Fruit fly (Drosophila melanogaster) whole organism, embryonic: ENCODE data around the gene LysRS.

Source experiments
- Adf1 ChIP-seq: fragments of 200-800 bp; sonication (Bioruptor generic); IDR thresholded peaks from 2 replicates; pipeline ENCODE4 v1.3.6; 2022; ENCODE audit warnings: missing biosample characterization, missing genetic modification characterization
- Awh ChIP-seq: fragments of 200-800 bp; sonication (Bioruptor generic); IDR thresholded peaks from 2 replicates; pipeline ENCODE4, ENCODE4 v1.3.6; 2022; ENCODE audit warnings: missing biosample characterization, missing genetic modification characterization
- CG10321 ChIP-seq: fragments of 200-800 bp; sonication (Bioruptor generic); IDR thresholded peaks from 2 replicates; pipeline ENCODE4 v1.3.6; 2022; ENCODE audit warnings: missing biosample characterization, missing genetic modification characterization
- CG10654 ChIP-seq: fragments of 200-800 bp; sonication (Bioruptor generic); optimal IDR thresholded peaks from 2 replicates; lab custom pipeline; 2016; ENCODE audit warnings: missing biosample characterization, missing genetic modification characterization
- CG12104 ChIP-seq: fragments of 200-800 bp; sonication (Bioruptor generic); optimal IDR thresholded peaks from 3 replicates; lab custom pipeline; 2016; ENCODE audit warnings: missing biosample characterization, missing genetic modification characterization
- CG15073 ChIP-seq: fragments of 200-800 bp; sonication (Bioruptor generic); optimal IDR thresholded peaks from 2 replicates; lab custom pipeline; 2016; ENCODE audit warnings: missing biosample characterization, missing genetic modification characterization
- CG16863 ChIP-seq: fragments of 200-800 bp; sonication (Bioruptor generic); optimal IDR thresholded peaks from 3 replicates; lab custom pipeline; 2016; ENCODE audit warnings: missing biosample characterization, missing genetic modification characterization
- CG17361 ChIP-seq: fragments of 200-800 bp; sonication (Bioruptor generic); IDR thresholded peaks from 3 replicates; pipeline ENCODE4 v1.3.6; 2022; ENCODE audit warnings: missing biosample characterization, missing genetic modification characterization
- CG2129 ChIP-seq: fragments of 200-800 bp; sonication (Bioruptor generic); IDR thresholded peaks from 2 replicates; pipeline ENCODE4 v1.3.6; 2022; ENCODE audit warnings: missing biosample characterization, missing genetic modification characterization; ENCODE audit not compliant: partially characterized antibody
- CG30020 ChIP-seq: fragments of 200-800 bp; optimal IDR thresholded peaks from 2 replicates; lab custom pipeline; 2019; ENCODE audit warnings: missing biosample characterization, mild to moderate bottlenecking, missing genetic modification characterization, moderate library complexity
- CG31224 ChIP-seq: fragments of 200-800 bp; sonication (Bioruptor generic); IDR thresholded peaks from 2 replicates; pipeline ENCODE4 v1.3.6; 2022; ENCODE audit warnings: missing biosample characterization, missing genetic modification characterization
- CG33213 ChIP-seq: fragments of 200-800 bp; sonication (Bioruptor generic); optimal IDR thresholded peaks from 3 replicates; lab custom pipeline; 2016; ENCODE audit warnings: missing biosample characterization, missing genetic modification characterization
- CG33557 ChIP-seq: fragments of 200-800 bp; sonication (Bioruptor generic); optimal IDR thresholded peaks from 2 replicates; lab custom pipeline; 2019; ENCODE audit warnings: missing biosample characterization, mild to moderate bottlenecking, missing genetic modification characterization, moderate library complexity
- CG3838 ChIP-seq: fragments of 200-800 bp; sonication (Bioruptor generic); optimal IDR thresholded peaks from 3 replicates; lab custom pipeline; 2016; ENCODE audit warnings: missing biosample characterization, missing genetic modification characterization
- CG6791 ChIP-seq: fragments of 200-800 bp; sonication (Bioruptor generic); IDR thresholded peaks from 3 replicates; pipeline ENCODE4 v1.3.6; 2022; ENCODE audit warnings: missing biosample characterization, missing genetic modification characterization; ENCODE audit not compliant: partially characterized antibody
- CG8089 ChIP-seq: fragments of 200-800 bp; sonication (Bioruptor generic); optimal IDR thresholded peaks from 3 replicates; lab custom pipeline; 2016; ENCODE audit warnings: missing biosample characterization, missing genetic modification characterization
- CG9215 ChIP-seq: fragments of 200-800 bp; sonication (Bioruptor generic); IDR thresholded peaks from 2 replicates; pipeline ENCODE4 v1.3.6; 2022; ENCODE audit warnings: missing biosample characterization, missing genetic modification characterization
- D19B ChIP-seq: fragments of 200-800 bp; sonication (Bioruptor generic); optimal IDR thresholded peaks from 2 replicates; lab custom pipeline; 2017; ENCODE audit warnings: missing biosample characterization, mild to moderate bottlenecking, missing genetic modification characterization
- Elba2 ChIP-seq: fragments of 200-800 bp; sonication (Bioruptor generic); optimal IDR thresholded peaks from 3 replicates; lab custom pipeline; 2016; ENCODE audit warnings: missing biosample characterization, missing genetic modification characterization
- Ets97D ChIP-seq: fragments of 200-800 bp; sonication (Bioruptor generic); optimal IDR thresholded peaks from 3 replicates; lab custom pipeline; 2016; ENCODE audit warnings: missing biosample characterization, missing genetic modification characterization
- GATAe ChIP-seq: fragments of 200-800 bp; sonication (Bioruptor generic); conservative IDR thresholded peaks from 2 replicates; pipeline ENCODE4 v1.3.6; 2022; ENCODE audit warnings: missing biosample characterization, missing genetic modification characterization
- HLH54F ChIP-seq: fragments of 200-800 bp; sonication (Bioruptor generic); optimal IDR thresholded peaks from 3 replicates; lab custom pipeline; 2016; ENCODE audit warnings: missing biosample characterization, missing genetic modification characterization
- Mrtf ChIP-seq: fragments of 200-800 bp; sonication (Bioruptor generic); IDR thresholded peaks from 3 replicates; pipeline ENCODE4 v1.3.6; 2022; ENCODE audit warnings: missing biosample characterization, missing genetic modification characterization
- Pdp1 ChIP-seq, 2 experiments: fragments of 200-800 bp; sonication (Bioruptor generic); optimal IDR thresholded peaks; 3 replicates each; lab custom pipeline; 2016; ENCODE audit warnings: missing biosample characterization in 2 of 2, missing genetic modification characterization in 2 of 2, mild to moderate bottlenecking in 1 of 2, moderate library complexity in 1 of 2
- TFAM ChIP-seq: fragments of 200-800 bp; sonication (Bioruptor generic); optimal IDR thresholded peaks from 2 replicates; lab custom pipeline; 2017; ENCODE audit warnings: missing biosample characterization, missing genetic modification characterization, inconsistent platforms
- Taf1 ChIP-seq: fragments of 200-800 bp; sonication (Bioruptor generic); IDR thresholded peaks from 2 replicates; pipeline ENCODE4 v1.3.6; 2022; ENCODE audit warnings: missing biosample characterization, missing genetic modification characterization
- ac ChIP-seq: fragments of 200-800 bp; sonication (Bioruptor generic); optimal IDR thresholded peaks from 3 replicates; lab custom pipeline; 2017; ENCODE audit warnings: missing biosample characterization, mild to moderate bottlenecking, missing genetic modification characterization
- caup ChIP-seq: fragments of 200-800 bp; sonication (Bioruptor generic); optimal IDR thresholded peaks from 3 replicates; lab custom pipeline; 2017; ENCODE audit warnings: missing biosample characterization, mild to moderate bottlenecking, missing genetic modification characterization, moderate library complexity; ENCODE audit not compliant: severe bottlenecking
- corto ChIP-seq: fragments of 200-800 bp; sonication (Bioruptor generic); optimal IDR thresholded peaks from 2 replicates; lab custom pipeline; 2016; ENCODE audit warnings: missing biosample characterization, mild to moderate bottlenecking, missing genetic modification characterization, moderate library complexity
- dm ChIP-seq: fragments of 200-800 bp; sonication (Bioruptor generic); optimal IDR thresholded peaks from 3 replicates; lab custom pipeline; 2016; ENCODE audit warnings: missing biosample characterization, missing genetic modification characterization
- dysf ChIP-seq: fragments of 200-800 bp; sonication (Bioruptor generic); IDR thresholded peaks from 3 replicates; pipeline ENCODE4 v1.3.6; 2022; ENCODE audit warnings: missing biosample characterization, missing genetic modification characterization
- fd96Cb ChIP-seq: fragments of 200-800 bp; sonication (Bioruptor generic); optimal IDR thresholded peaks from 2 replicates; lab custom pipeline; 2018; ENCODE audit warnings: missing biosample characterization, mild to moderate bottlenecking, missing genetic modification characterization, moderate library complexity
- ftz-f1 ChIP-seq: fragments of 200-800 bp; sonication (Bioruptor generic); optimal IDR thresholded peaks from 2 replicates; lab custom pipeline; 2016; ENCODE audit warnings: missing biosample characterization, missing genetic modification characterization
- jing ChIP-seq: fragments of 200-800 bp; sonication (Bioruptor generic); optimal IDR thresholded peaks from 2 replicates; lab custom pipeline; 2018; ENCODE audit warnings: missing biosample characterization, mild to moderate bottlenecking, missing genetic modification characterization
- lilli ChIP-seq: fragments of 200-800 bp; sonication (Bioruptor generic); optimal IDR thresholded peaks from 3 replicates; lab custom pipeline; 2016; ENCODE audit warnings: missing biosample characterization, missing genetic modification characterization
- luna ChIP-seq: fragments of 200-800 bp; sonication (Bioruptor generic); optimal IDR thresholded peaks from 2 replicates; lab custom pipeline; 2016; ENCODE audit warnings: missing biosample characterization, missing genetic modification characterization
- nau ChIP-seq: fragments of 200-800 bp; sonication (Bioruptor generic); optimal IDR thresholded peaks from 3 replicates; lab custom pipeline; 2017; ENCODE audit warnings: missing biosample characterization, mild to moderate bottlenecking, missing genetic modification characterization, missing genetic modification reagents
- odd ChIP-seq: fragments of 200-800 bp; sonication (Bioruptor generic); optimal IDR thresholded peaks from 2 replicates; lab custom pipeline; 2017; ENCODE audit warnings: missing biosample characterization, mild to moderate bottlenecking, missing genetic modification characterization
- pum ChIP-seq: fragments of 200-800 bp; sonication (Bioruptor generic); optimal IDR thresholded peaks from 2 replicates; lab custom pipeline; 2016; ENCODE audit warnings: missing biosample characterization, missing genetic modification characterization
- sens-2 ChIP-seq: fragments of 200-800 bp; sonication (Bioruptor generic); IDR thresholded peaks from 2 replicates; pipeline ENCODE4 v1.3.6; 2022; ENCODE audit warnings: missing biosample characterization, missing genetic modification characterization
- sim ChIP-seq: fragments of 200-800 bp; sonication (Bioruptor generic); IDR thresholded peaks from 2 replicates; pipeline ENCODE4 v1.3.6; 2022; ENCODE audit warnings: missing biosample characterization, missing genetic modification characterization
- sisA ChIP-seq: fragments of 200-800 bp; sonication (Bioruptor generic); IDR thresholded peaks from 2 replicates; pipeline ENCODE4 v1.3.6; 2022; ENCODE audit warnings: missing biosample characterization, missing genetic modification characterization
- slou ChIP-seq: fragments of 200-800 bp; sonication (Bioruptor generic); optimal IDR thresholded peaks from 3 replicates; lab custom pipeline; 2016; ENCODE audit warnings: missing biosample characterization, missing genetic modification characterization
- sob ChIP-seq: fragments of 200-800 bp; sonication (Bioruptor generic); IDR thresholded peaks from 2 replicates; pipeline ENCODE4 v1.3.6; 2022; ENCODE audit warnings: missing biosample characterization, missing genetic modification characterization
- stc ChIP-seq: fragments of 200-800 bp; sonication (Bioruptor generic); IDR thresholded peaks from 2 replicates; pipeline ENCODE4 v1.3.6; 2022; ENCODE audit warnings: missing biosample characterization, missing genetic modification characterization
- tll ChIP-seq, 2 experiments: fragments of 200-800 bp in 1 of 2; fragments of >200 bp in 1 of 2; sonication (Bioruptor generic) in 1 of 2; optimal IDR thresholded peaks; 2 replicates each; lab custom pipeline; 2017 to 2019; ENCODE audit warnings: missing biosample characterization in 2 of 2, missing genetic modification characterization in 2 of 2, mild to moderate bottlenecking in 1 of 2, moderate library complexity in 1 of 2
- tx ChIP-seq: fragments of 200-800 bp; sonication (Bioruptor generic); optimal IDR thresholded peaks from 2 replicates; lab custom pipeline; 2016; ENCODE audit warnings: missing biosample characterization, missing genetic modification characterization
- usp ChIP-seq: fragments of >200 bp; optimal IDR thresholded peaks from 2 replicates; lab custom pipeline; 2017; ENCODE audit warnings: missing biosample characterization, missing genetic modification characterization
- zfh2 ChIP-seq: fragments of 200-800 bp; sonication (Bioruptor generic); optimal IDR thresholded peaks from 2 replicates; lab custom pipeline; 2016; ENCODE audit warnings: missing biosample characterization, missing genetic modification characterization

The LysRS gene

dm6 chrX:9650757-9651594 is 42.3 kb upstream of the LysRS start (continued):
- TF ChIP-seq CG8089 (GFP tag; lab: Kevin White, UChicago) (peak; percentile 95), TFAM (GFP tag; lab: Kevin White, UChicago) (peak; percentile 78), stc (peak; percentile 95), CG10654 (GFP tag; lab: Kevin White, UChicago) (peak; percentile 93), CG3838 (peak; percentile 86), nau (GFP tag; lab: Kevin White, UChicago) (peak; percentile 88), lilli (GFP tag; lab: Kevin White, UChicago) (peak; percentile 91), sob (GFP tag; lab: Robert Waterston, UW) (peak; percentile 94), slou (GFP tag; lab: Kevin White, UChicago) (peak; percentile 62), tll (GFP tag; optimal IDR thresholded peaks at IDR 0.05; lab: Kevin White, UChicago) (no peak), zfh2 (GFP tag; lab: Kevin White, UChicago) (peak; percentile 72), CG9215 (peak; percentile 73), Ets97D (peak; percentile 74), HLH54F (GFP tag; lab: Kevin White, UChicago) (peak; percentile 85), odd (GFP tag; lab: Kevin White, UChicago) (peak; percentile 92), luna (GFP tag; lab: Kevin White, UChicago) (peak; percentile 66), sisA (peak; percentile 94), CG16863 (GFP tag; lab: Kevin White, UChicago) (peak; percentile 95), CG31224 (GFP tag; lab: Robert Waterston, UW) (peak; percentile 72), Mrtf (GFP tag; lab: Robert Waterston, UW) (peak; percentile 95), Elba2 (GFP tag; lab: Kevin White, UChicago) (peak; percentile 59), usp (GFP tag; lab: Kevin White, UChicago) (no peak), CG30020 (peak; percentile 55), ac (peak; percentile 93), fd96Cb (tag; lab: Kevin White, UChicago) (peak; percentile 95), sim (peak; percentile 97), pum (GFP tag; lab: Kevin White, UChicago) (peak; percentile 95), CG12104 (GFP tag; lab: Kevin White, UChicago) (peak; percentile 90), caup (GFP tag; lab: Kevin White, UChicago) (peak; percentile 85), CG6791 (GFP tag; lab: Robert Waterston, UW) (0 out of 3 replicates have a peak, but pooled peaks have one; percentile 8), dm (GFP tag; lab: Kevin White, UChicago) (peak; percentile 90), corto (GFP tag; lab: Kevin White, UChicago) (peak; percentile 81), sens-2 (GFP tag; lab: Robert Waterston, UW) (peak; percentile 96), Pdp1 (GFP tag; optimal IDR thresholded peaks at IDR 0.05; lab: Kevin White, UChicago) (peak; percentile 91 to 92), GATAe (GFP tag; lab: Robert Waterston, UW) (peak; percentile 62; the same call in 1 of the 2 replicates), CG10321 (GFP tag; lab: Robert Waterston, UW) (peak; percentile 72), CG33213 (GFP tag; lab: Kevin White, UChicago) (peak; percentile 91), Taf1 (GFP tag; lab: Robert Waterston, UW) (peak; percentile 44), CG17361 (GFP tag; lab: Robert Waterston, UW) (peak; percentile 91), tx (peak; percentile 92), Awh (GFP tag; lab: Robert Waterston, UW) (peak; percentile 97), CG15073 (GFP tag; lab: Kevin White, UChicago) (peak; percentile 77), Adf1 (GFP tag; lab: Robert Waterston, UW) (peak; percentile 91), CG33557 (GFP tag; lab: Kevin White, UChicago) (peak; percentile 81), D19B (GFP tag; lab: Kevin White, UChicago) (peak; percentile 49), dysf (GFP tag; lab: Robert Waterston, UW) (peak; percentile 95), ftz-f1 (peak; percentile 66), CG2129 (GFP tag; lab: Robert Waterston, UW) (no peak), jing (GFP tag; lab: Kevin White, UChicago) (peak; percentile 94)
